Worm (Caenorhabditis elegans) whole organism, L4 larva: Measurements from ENCODE around the gene D2089.3.

Experiments used
- Y75B8A.6 ChIP-seq: fragments of 200-800 bp; sonication (Bioruptor generic); IDR thresholded peaks from 2 replicates; pipeline ENCODE4 v1.3.6; 2022; ENCODE audit warnings: missing genetic modification reagents, missing genetic modification characterization, missing compliant biosample characterization
- ZK546.5 ChIP-seq, 2 experiments: sonication (generic microtip); optimal IDR thresholded peaks; 2 replicates each; lab custom pipeline; 2017; ENCODE audit warnings: missing biosample characterization in 2 of 2, missing genetic modification characterization in 2 of 2
- daf-12 ChIP-seq: fragments of 150-350 bp; optimal IDR thresholded peaks from 2 replicates; lab custom pipeline; 2014; ENCODE audit warnings: missing biosample characterization, missing genetic modification reagents, missing genetic modification characterization
- dmd-6 ChIP-seq: fragments of 200-800 bp; sonication (Bioruptor generic); IDR thresholded peaks from 2 replicates; pipeline ENCODE4 v1.3.6; 2022; ENCODE audit warnings: missing genetic modification reagents, missing genetic modification characterization, missing compliant biosample characterization
- fos-1 ChIP-seq: fragments of 150-350 bp; optimal IDR thresholded peaks from 2 replicates; lab custom pipeline; 2014; ENCODE audit warnings: missing biosample characterization, missing genetic modification characterization
- hlh-11 ChIP-seq: fragments of 200-800 bp; sonication (Bioruptor generic); optimal IDR thresholded peaks from 2 replicates; lab custom pipeline; 2018; ENCODE audit warnings: mild to moderate bottlenecking, missing genetic modification characterization, missing compliant biosample characterization
- lin-39 ChIP-seq: fragments of 150-350 bp; optimal IDR thresholded peaks from 2 replicates; lab custom pipeline; 2014; ENCODE audit warnings: missing biosample characterization, missing genetic modification reagents, missing genetic modification characterization
- lir-3 ChIP-seq: sonication (generic microtip); optimal IDR thresholded peaks from 2 replicates; lab custom pipeline; 2016; ENCODE audit warnings: mild to moderate bottlenecking, missing genetic modification characterization, missing compliant biosample characterization
- lsy-2 ChIP-seq, 2 experiments: fragments of 150-350 bp in 1 of 2; sonication (generic microtip) in 1 of 2; optimal IDR thresholded peaks; 2 replicates each; lab custom pipeline; 2014 to 2017; ENCODE audit warnings: missing biosample characterization in 2 of 2, missing genetic modification characterization in 2 of 2
- nhr-76 ChIP-seq: fragments of 150-350 bp; optimal IDR thresholded peaks from 2 replicates; lab custom pipeline; 2014; ENCODE audit warnings: missing biosample characterization, missing genetic modification characterization
- spr-3 ChIP-seq: fragments of 200-800 bp; sonication (Bioruptor generic); optimal IDR thresholded peaks from 2 replicates; lab custom pipeline; 2018; ENCODE audit warnings: mild to moderate bottlenecking, missing genetic modification characterization, missing compliant biosample characterization
- zip-11 ChIP-seq: fragments of 200-800 bp; sonication (Bioruptor generic); IDR thresholded peaks from 2 replicates; pipeline ENCODE4 v1.3.6; 2022; ENCODE audit warnings: missing genetic modification characterization, missing compliant biosample characterization

DNA sequence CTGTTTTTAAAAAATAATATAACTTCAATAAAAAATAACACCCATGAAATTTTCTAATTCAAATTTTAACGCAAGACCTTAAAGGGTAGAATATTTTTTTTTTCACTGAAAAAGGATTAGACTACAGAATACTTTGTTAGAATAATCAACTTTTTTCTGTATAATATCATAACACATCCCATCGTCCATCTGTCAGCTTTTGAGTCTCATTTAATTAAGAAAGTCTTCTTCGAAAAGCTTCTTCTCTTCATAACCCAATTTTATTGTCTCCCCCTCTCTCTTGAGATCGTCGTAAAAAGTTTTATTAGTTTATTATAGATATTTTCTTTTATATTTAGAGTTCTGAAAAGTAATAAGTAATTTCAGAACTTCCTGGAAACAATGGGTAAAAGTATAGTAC is 31.1 kb upstream of the D2089.3 start:
- TF ChIP-seq dmd-6 (GFP tag; lab: Robert Waterston, UW) (no peak), zip-11 (GFP tag; lab: Robert Waterston, UW) (no peak), Y75B8A.6 (GFP tag; lab: Robert Waterston, UW) (no peak), fos-1 (no peak), spr-3 (no peak), lin-39 (no peak), ZK546.5 (tag; optimal IDR thresholded peaks at IDR 0.05; lab: Kevin White, UChicago) (no peak), daf-12 (no peak), nhr-76 (no peak), lsy-2 (tag; optimal IDR thresholded peaks at IDR 0.05; lab: Kevin White, UChicago) (no peak), lir-3 (tag; lab: Kevin White, UChicago) (no peak), hlh-11 (no peak)
